Fruit fly (Drosophila melanogaster): Measurements from ENCODE around the gene CG14200.

The CG14200 gene

DNA sequence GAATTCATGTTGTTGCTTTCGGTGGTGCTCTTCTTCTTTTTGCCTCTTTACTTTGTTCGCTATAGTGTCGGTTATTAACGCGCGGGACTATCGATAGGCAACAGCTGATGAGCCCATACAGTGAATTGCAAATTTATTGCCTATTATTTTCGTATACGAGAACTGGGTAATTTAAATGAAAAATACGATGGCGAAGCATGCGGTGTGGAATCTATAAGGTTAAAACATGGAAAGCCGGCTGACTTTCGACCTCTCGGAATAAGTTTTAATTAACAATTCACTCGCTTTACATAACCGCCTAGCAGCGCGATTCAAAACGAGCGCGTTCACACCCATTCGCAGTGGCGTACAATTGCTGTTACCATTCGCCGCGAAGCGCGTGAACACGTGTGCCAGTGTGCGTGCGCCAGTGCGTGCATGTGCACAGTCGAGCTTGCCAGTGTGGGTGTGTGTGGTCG lies 15.4 kb upstream of the CG14200 start, which contains the start of the genes Naa15-16 and mRpS14 (continued):
- TF ChIP-seq CG31441 (GFP tag; IDR thresholded peaks at IDR 0.05) = no peak
- TF ChIP-seq Scr (GFP tag; IDR thresholded peaks at IDR 0.05; ENCODE audit: partially characterized antibody) = peak; percentile 59
- TF ChIP-seq CG1647 (GFP tag; optimal IDR thresholded peaks at IDR 0.05) = no peak
- TF ChIP-seq Hsf (GFP tag; optimal IDR thresholded peaks at IDR 0.05) = no peak
- TF ChIP-seq Lpt (GFP tag; optimal IDR thresholded peaks at IDR 0.05) = no peak
- TF ChIP-seq Sry-β (GFP tag; optimal IDR thresholded peaks at IDR 0.05) = no peak
- TF ChIP-seq Hey (tag; optimal IDR thresholded peaks at IDR 0.05) = no peak
- no peak for TF ChIP-seq CG9876 (GFP tag; optimal IDR thresholded peaks at IDR 0.05)
- TF ChIP-seq Atf3 (GFP tag; optimal IDR thresholded peaks at IDR 0.05) = no peak
- TF ChIP-seq CoRest (tag; optimal IDR thresholded peaks at IDR 0.05) = no peak
- TF ChIP-seq kah (GFP tag; optimal IDR thresholded peaks at IDR 0.05) = no peak
- TF ChIP-seq ewg (GFP tag; optimal IDR thresholded peaks at IDR 0.05) = peak; percentile 20
- no peak for TF ChIP-seq CG34422 (GFP tag; IDR thresholded peaks at IDR 0.05)
- no peak for TF ChIP-seq CG42726 (GFP tag; IDR thresholded peaks at IDR 0.05; ENCODE audit: partially characterized antibody)
- TF ChIP-seq CrebB (tag; optimal IDR thresholded peaks at IDR 0.05) = no peak
- TF ChIP-seq chm (GFP tag; IDR thresholded peaks at IDR 0.05) = no peak
- no peak for TF ChIP-seq CG8924 (tag; optimal IDR thresholded peaks at IDR 0.05)
- 0 out of 4 replicates have a peak, but pooled peaks have one; percentile 40 for TF ChIP-seq Dll (GFP tag; IDR thresholded peaks at IDR 0.05; ENCODE audit: partially characterized antibody)
- TF ChIP-seq twi (tag; optimal IDR thresholded peaks at IDR 0.05) = peak; percentile 22
- peak; percentile 2 for TF ChIP-seq nmo (GFP tag; optimal IDR thresholded peaks at IDR 0.05)
- TF ChIP-seq Sox100B (GFP tag; optimal IDR thresholded peaks at IDR 0.05) = no peak
- TF ChIP-seq Med (GFP tag) = peak; percentile 41
- TF ChIP-seq Lhr (GFP tag; optimal IDR thresholded peaks at IDR 0.05) = no peak
- TF ChIP-seq CG9817 (tag; optimal IDR thresholded peaks at IDR 0.05) = no peak
- TF ChIP-seq CG7839 (tag; optimal IDR thresholded peaks at IDR 0.05) = no peak
- TF ChIP-seq CG17802 (tag; optimal IDR thresholded peaks at IDR 0.05) = no peak
- no peak for TF ChIP-seq CG30403 (GFP tag; optimal IDR thresholded peaks at IDR 0.05)
- TF ChIP-seq CG8290 (GFP tag; optimal IDR thresholded peaks at IDR 0.05) = no peak
- TF ChIP-seq CG8290 (tag; optimal IDR thresholded peaks at IDR 0.05) = no peak
- peak; percentile 42; the same call in 1 of the 3 replicates for TF ChIP-seq CG14860 (GFP tag; IDR thresholded peaks at IDR 0.05; ENCODE audit: partially characterized antibody)
- no peak for TF ChIP-seq cato (GFP tag; optimal IDR thresholded peaks at IDR 0.05; ENCODE audit: borderline replicate concordance)
- TF ChIP-seq lmd (GFP tag; IDR thresholded peaks at IDR 0.05) = no peak
- TF ChIP-seq trem (tag; optimal IDR thresholded peaks at IDR 0.05) = peak; percentile 47
- TF ChIP-seq CG13424 (tag; optimal IDR thresholded peaks at IDR 0.05) = no peak
- TF ChIP-seq yki (optimal IDR thresholded peaks at IDR 0.05) = peak; percentile 78
- no peak for TF ChIP-seq CG6683 (GFP tag; optimal IDR thresholded peaks at IDR 0.05)
- TF ChIP-seq disco-r (GFP tag; optimal IDR thresholded peaks at IDR 0.05) = no peak
- TF ChIP-seq CG1602 (GFP tag; optimal IDR thresholded peaks at IDR 0.05) = no peak
- TF ChIP-seq Asciz (GFP tag; optimal IDR thresholded peaks at IDR 0.05) = no peak
- TF ChIP-seq unpg (GFP tag; optimal IDR thresholded peaks at IDR 0.05) = no peak
- no peak for TF ChIP-seq CG5953 (GFP tag; IDR thresholded peaks at IDR 0.05)
- no peak for TF ChIP-seq CG4617 (GFP tag; optimal IDR thresholded peaks at IDR 0.05; ENCODE audit: borderline replicate concordance)
- TF ChIP-seq ken (GFP tag; IDR thresholded peaks at IDR 0.05) = no peak
- TF ChIP-seq ttk (GFP tag; IDR thresholded peaks at IDR 0.05) = no peak
- TF ChIP-seq tap (tag; optimal IDR thresholded peaks at IDR 0.05) = no peak
- TF ChIP-seq Tbp (GFP tag; optimal IDR thresholded peaks at IDR 0.05) = peak; percentile 9
- TF ChIP-seq CG30431 (GFP tag; optimal IDR thresholded peaks at IDR 0.05) = no peak
- no peak for TF ChIP-seq CG11696 (GFP tag; IDR thresholded peaks at IDR 0.05)
- no peak for TF ChIP-seq Hr78 (GFP tag; optimal IDR thresholded peaks at IDR 0.05)
- TF ChIP-seq ato (GFP tag; IDR thresholded peaks at IDR 0.05; ENCODE audit: partially characterized antibody) = no peak
- no peak for TF ChIP-seq lbe (GFP tag; optimal IDR thresholded peaks at IDR 0.05)
